Fruit fly (Drosophila melanogaster): ENCODE measurements around the gene Pex23.

Gene Pex23

DNA sequence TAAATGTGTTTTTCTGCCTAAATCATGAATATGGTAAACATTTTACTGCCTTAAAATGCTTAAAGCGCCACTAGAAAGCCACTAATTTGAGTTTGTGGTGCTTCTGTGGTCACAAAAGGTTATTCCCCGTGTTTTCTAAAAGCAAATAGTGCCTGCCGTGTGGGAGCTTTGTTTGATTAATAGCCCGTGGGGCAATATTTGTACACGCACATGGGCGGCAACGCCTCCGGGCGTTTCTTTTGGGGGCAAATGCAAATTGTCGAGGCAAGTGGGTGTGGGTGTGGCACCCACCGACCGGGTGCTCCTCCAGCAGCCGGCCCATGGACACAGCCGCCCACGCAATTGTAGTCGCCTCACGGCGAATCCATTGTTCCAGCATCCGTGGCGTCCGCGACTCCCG, 26.1 kb downstream of the Pex23 start (continued):
- no peak for TF ChIP-seq gcm2 (GFP tag; optimal IDR thresholded peaks at IDR 0.05)
- TF ChIP-seq seq (GFP tag; IDR thresholded peaks at IDR 0.05), result no peak
- TF ChIP-seq tin (GFP tag; optimal IDR thresholded peaks at IDR 0.05), result no peak
- TF ChIP-seq CG9437 (GFP tag; optimal IDR thresholded peaks at IDR 0.05), result no peak
- TF ChIP-seq kni (GFP tag; optimal IDR thresholded peaks at IDR 0.05), result no peak
- 0 out of 3 replicates have a peak, but pooled peaks have one; percentile 47 for TF ChIP-seq gce (GFP tag; IDR thresholded peaks at IDR 0.05)

DNA sequence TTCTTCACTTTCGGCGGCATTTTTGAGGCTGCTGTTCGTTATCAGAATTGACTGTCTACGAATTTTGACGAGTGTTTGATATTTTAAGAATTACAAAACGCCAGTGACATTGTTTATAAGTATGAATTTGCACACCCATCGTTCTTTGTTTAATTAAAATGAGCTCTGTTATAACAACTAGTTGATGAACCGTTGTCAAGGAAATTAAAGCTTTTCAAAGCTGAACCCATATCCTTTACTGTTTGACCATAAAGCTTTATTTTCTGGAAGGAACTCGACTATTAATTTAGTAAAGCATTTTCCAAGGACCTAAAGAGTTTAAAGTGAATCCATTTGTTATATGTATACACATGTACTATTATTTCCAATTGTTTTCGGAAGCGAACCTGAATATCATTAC, 26.7 kb downstream of the Pex23 start, which contains the start of gene CG17122:
TSS of gene CG17122 (minus strand) at position 101 of the 400 bp plus-strand sequence.
- TF ChIP-seq toy (GFP tag; IDR thresholded peaks at IDR 0.05) (no peak), CG3995 (GFP tag; optimal IDR thresholded peaks at IDR 0.05) (no peak), BtbVII (GFP tag; optimal IDR thresholded peaks at IDR 0.05) (no peak), eyg (GFP tag; optimal IDR thresholded peaks at IDR 0.05) (no peak)

DNA sequence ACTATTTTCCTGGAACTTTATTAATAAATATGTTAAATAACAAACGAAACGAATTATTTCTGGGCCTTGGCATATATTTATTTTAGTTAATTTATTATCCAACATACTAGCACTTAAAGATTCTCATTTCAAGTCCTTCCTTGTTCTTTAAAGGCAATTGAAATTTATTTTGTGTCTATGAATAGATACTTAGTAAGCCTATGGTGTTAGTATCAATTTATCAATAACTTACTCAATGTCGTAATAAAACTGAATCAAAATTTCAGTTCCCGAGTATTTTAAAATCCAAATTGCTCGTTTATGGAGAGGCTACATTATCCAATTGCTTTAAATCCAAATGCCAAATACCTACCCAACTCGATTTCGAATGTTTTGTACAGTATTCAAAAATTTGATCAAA, 36.4 kb downstream of the Pex23 start, which contains the start of gene CG32228:
TSS of gene CG32228 (plus strand) at position 301 of the 400 bp plus-strand sequence.
- TF ChIP-seq gfzf (GFP tag; optimal IDR thresholded peaks at IDR 0.05) (no peak), CG17328 (GFP tag; IDR thresholded peaks at IDR 0.05) (no peak), CG10979 (tag; optimal IDR thresholded peaks at IDR 0.05) (no peak), ewg (GFP tag; optimal IDR thresholded peaks at IDR 0.05) (no peak), HmgD (GFP tag; optimal IDR thresholded peaks at IDR 0.05) (no peak)

DNA sequence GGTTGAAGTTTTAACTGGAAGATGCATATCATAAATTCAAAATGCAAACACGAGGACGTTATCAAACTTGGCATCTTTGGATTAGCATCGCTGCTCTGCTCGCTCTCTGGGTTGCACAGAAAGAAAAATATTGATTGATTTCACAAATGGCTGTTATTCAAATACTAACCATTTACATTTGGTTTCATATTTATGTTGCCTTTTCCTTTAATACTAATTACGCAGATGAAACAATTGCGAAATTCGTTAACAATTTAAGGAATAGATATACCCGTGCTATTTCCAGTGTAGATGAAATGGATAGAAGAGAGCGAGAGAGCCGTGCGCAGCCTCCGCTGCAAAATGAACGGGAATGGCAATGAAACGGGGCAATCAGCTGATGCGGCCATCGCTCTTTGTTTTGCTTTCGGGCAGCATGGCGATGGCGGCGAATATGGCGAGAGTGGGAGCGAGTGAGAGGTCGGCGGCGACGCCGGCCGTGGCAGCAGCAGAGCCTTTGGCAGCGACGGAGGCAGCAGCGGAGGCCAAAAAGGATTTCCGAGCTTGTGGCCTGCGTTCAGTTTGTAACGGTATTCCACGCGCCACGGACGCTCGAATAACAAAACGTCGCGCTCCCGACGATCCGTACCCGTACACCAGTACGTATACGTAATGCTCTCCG, 54.3 kb downstream of the Pex23 start, which contains the start of gene rdgC:
TSS of gene rdgC (plus strand) at position 568 of the 661 bp plus-strand sequence.
- TF ChIP-seq CG10209 (GFP tag; optimal IDR thresholded peaks at IDR 0.05) (peak; percentile 93), CG43689 (GFP tag; IDR thresholded peaks at IDR 0.05) (peak; percentile 86), bsh (GFP tag; optimal IDR thresholded peaks at IDR 0.05) (peak in 1 of 2 experiments; percentile 91), Hr39 (optimal IDR thresholded peaks at IDR 0.05) (no peak), B-H1 (GFP tag; IDR thresholded peaks at IDR 0.05) (peak; percentile 96), CG4707 (GFP tag; optimal IDR thresholded peaks at IDR 0.05) (peak; percentile 91), Hsf (GFP tag; optimal IDR thresholded peaks at IDR 0.05) (peak; percentile 96), sens (GFP tag) (peak; percentile 99), CG4404 (GFP tag; IDR thresholded peaks at IDR 0.05) (peak; percentile 86), CG2116 (GFP tag; optimal IDR thresholded peaks at IDR 0.05) (peak; percentile 74), Mes4 (GFP tag; optimal IDR thresholded peaks at IDR 0.05) (peak; percentile 93), Neu2 (GFP tag; optimal IDR thresholded peaks at IDR 0.05; ENCODE audit: borderline replicate concordance) (peak; percentile 64), en (GFP tag; optimal IDR thresholded peaks at IDR 0.05) (peak; percentile 92), CoRest (tag; optimal IDR thresholded peaks at IDR 0.05) (peak; percentile 94), gro (GFP tag; optimal IDR thresholded peaks at IDR 0.05) (peak; percentile 96), emc (GFP tag; optimal IDR thresholded peaks at IDR 0.05) (peak; percentile 93), bbx (GFP tag; IDR thresholded peaks at IDR 0.05; ENCODE audit: partially characterized antibody) (no peak), CG2199 (GFP tag; IDR thresholded peaks at IDR 0.05) (peak; percentile 95), vvl (GFP tag; IDR thresholded peaks at IDR 0.05) (peak; percentile 98), CG6272 (GFP tag; IDR thresholded peaks at IDR 0.05) (peak; percentile 92), CG11085 (GFP tag; IDR thresholded peaks at IDR 0.05) (peak; percentile 90), eyg (GFP tag; optimal IDR thresholded peaks at IDR 0.05) (peak; percentile 95), tio (GFP tag; optimal IDR thresholded peaks at IDR 0.05) (peak; percentile 92), Sox102F (GFP tag; optimal IDR thresholded peaks at IDR 0.05) (peak; percentile 98), Hmr (GFP tag; optimal IDR thresholded peaks at IDR 0.05) (peak; percentile 96), Trl (optimal IDR thresholded peaks at IDR 0.05) (peak; percentile 38 to 65), Trl (GFP tag; optimal IDR thresholded peaks at IDR 0.05) (peak; percentile 95), hth (optimal IDR thresholded peaks at IDR 0.05) (no peak), CG9876 (GFP tag; optimal IDR thresholded peaks at IDR 0.05) (peak; percentile 92), pita (GFP tag; optimal IDR thresholded peaks at IDR 0.05) (no peak), z (GFP tag; IDR thresholded peaks at IDR 0.05) (peak; percentile 76), CG4617 (GFP tag; optimal IDR thresholded peaks at IDR 0.05; ENCODE audit: borderline replicate concordance) (peak; percentile 82)
